Worm (Caenorhabditis elegans) whole organism, midembryonic: Measurements from ENCODE around the gene F07E5.5.
"Not testable (repeated sequence)": the region's sequence is repeated elsewhere in the genome, so short reads cannot be mapped to it uniquely, and the experiment has no call there.

Experiments
- T22C8.4 ChIP-seq: fragments of 200-800 bp; sonication (Bioruptor generic); IDR thresholded peaks from 2 replicates; pipeline ENCODE4 v1.3.6; 2022; ENCODE audit warnings: missing genetic modification characterization, missing compliant biosample characterization
- cog-1 ChIP-seq: sonication (generic microtip); optimal IDR thresholded peaks from 2 replicates; lab custom pipeline; 2016; ENCODE audit warnings: missing genetic modification characterization, missing compliant biosample characterization
- flt-1 ChIP-seq: fragments of 200-800 bp; sonication (Bioruptor generic); IDR thresholded peaks from 2 replicates; pipeline ENCODE4 v1.3.6; 2022; ENCODE audit warnings: missing genetic modification characterization, missing compliant biosample characterization
- klf-2 ChIP-seq: fragments of 200-800 bp; sonication (Bioruptor generic); conservative IDR thresholded peaks from 2 replicates; pipeline ENCODE4 v1.3.6; 2022; ENCODE audit warnings: missing genetic modification reagents, missing genetic modification characterization, missing compliant biosample characterization
- med-1 ChIP-seq: sonication (generic microtip); optimal IDR thresholded peaks from 2 replicates; lab custom pipeline; 2017; ENCODE audit warnings: missing genetic modification characterization, mild to moderate bottlenecking, missing compliant biosample characterization, antibody characterized with exemption, missing genetic modification reagents; ENCODE audit not compliant: insufficient read depth
- ref-1 ChIP-seq: fragments of 200-800 bp; sonication (Bioruptor generic); conservative IDR thresholded peaks from 2 replicates; pipeline ENCODE4 v1.3.6; 2022; ENCODE audit warnings: missing genetic modification reagents, missing genetic modification characterization, missing compliant biosample characterization
- tab-1 ChIP-seq: fragments of 200-800 bp; sonication (Bioruptor generic); IDR thresholded peaks from 2 replicates; pipeline ENCODE4 v1.3.6; 2022; ENCODE audit warnings: missing genetic modification characterization, missing compliant biosample characterization
- ztf-23 ChIP-seq: fragments of 200-800 bp; sonication (Bioruptor generic); IDR thresholded peaks from 2 replicates; pipeline ENCODE4 v1.3.6; 2022; ENCODE audit warnings: missing genetic modification reagents, missing genetic modification characterization, missing compliant biosample characterization
- ztf-29 ChIP-seq: fragments of 200-800 bp; sonication (Bioruptor generic); IDR thresholded peaks from 2 replicates; pipeline ENCODE4 v1.3.6; 2022; ENCODE audit warnings: missing genetic modification reagents, missing genetic modification characterization, missing compliant biosample characterization

F07E5.5 gene

DNA sequence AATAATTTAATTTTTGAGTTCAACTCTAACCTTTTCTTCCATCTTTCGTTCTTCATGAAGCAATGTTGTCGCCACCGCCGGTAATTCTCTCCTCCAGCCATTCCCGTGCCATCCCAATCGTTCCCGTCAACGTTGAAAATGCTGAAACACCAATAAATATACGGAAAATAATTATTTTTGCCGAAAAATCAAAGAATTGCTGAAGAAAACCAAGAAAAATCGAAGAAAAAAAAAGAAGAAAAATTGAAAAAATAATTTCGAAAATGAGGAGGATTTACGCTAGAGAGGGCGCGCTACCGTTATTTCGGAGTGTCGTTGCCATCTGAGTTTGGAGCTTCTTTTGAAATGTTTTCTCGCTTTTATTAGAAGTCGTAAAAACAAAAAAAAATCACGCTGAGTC is 35.4 kb downstream of the F07E5.5 start, which contains the start of gene cya-2:
cya-2 (minus strand) TSS at position 101 of the 400 bp plus-strand sequence.
- not testable (repeated sequence) for TF ChIP-seq ztf-23 (GFP tag; lab: Robert Waterston, UW); tab-1 (GFP tag; lab: Robert Waterston, UW); med-1

DNA sequence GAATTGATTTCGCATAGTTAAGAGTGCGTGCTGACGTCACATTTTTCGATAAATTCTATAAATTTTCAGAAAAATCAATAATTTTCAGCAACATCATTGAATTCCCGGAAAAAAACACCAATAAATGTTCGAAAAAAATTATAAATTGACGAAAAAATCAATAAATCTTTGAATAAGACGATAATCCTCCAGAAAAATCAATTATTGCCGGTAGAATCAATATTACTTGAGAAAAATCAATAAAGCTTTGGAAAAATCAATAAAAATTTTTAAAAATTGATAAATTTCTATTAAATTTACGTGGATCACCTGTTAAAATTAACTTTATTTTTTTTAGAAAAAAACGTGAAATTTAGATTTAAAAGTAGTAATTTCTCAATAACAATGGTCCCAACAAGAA is 45.0 kb downstream of the F07E5.5 start:
- TF ChIP-seq med-1: no peak
- no peak for TF ChIP-seq ztf-23 (GFP tag; lab: Robert Waterston, UW)
- no peak for TF ChIP-seq tab-1 (GFP tag; lab: Robert Waterston, UW)
- no peak for TF ChIP-seq ztf-29 (GFP tag; lab: Robert Waterston, UW)
- peak; percentile 37; the same call in 1 of the 2 replicates for TF ChIP-seq T22C8.4 (GFP tag; lab: Robert Waterston, UW)
- no peak for TF ChIP-seq ref-1 (GFP tag; lab: Robert Waterston, UW)

DNA sequence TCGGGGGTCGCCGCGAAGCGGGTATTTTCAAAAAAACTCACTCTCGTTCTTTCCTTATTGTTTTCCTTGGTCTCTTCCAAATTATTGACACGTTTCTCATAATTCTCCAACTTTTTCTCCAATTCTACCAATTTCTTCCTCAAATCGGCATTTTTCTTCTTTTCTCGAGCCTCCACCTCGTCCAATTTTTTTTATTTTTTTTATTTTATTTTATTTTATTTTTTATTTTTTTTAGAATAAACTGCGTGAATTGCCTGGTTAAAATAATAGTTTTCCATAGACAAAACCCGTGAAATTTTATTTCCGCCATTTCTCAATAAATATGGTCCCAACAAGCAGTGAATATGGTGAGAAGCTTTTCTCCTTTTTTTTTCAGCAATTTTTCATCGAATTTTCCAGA is 46.2 kb downstream of the F07E5.5 start, which contains the start of gene F59H6.15:
F59H6.15 (plus strand) TSS at position 301 of the 400 bp plus-strand sequence.
- TF ChIP-seq ztf-29 (GFP tag; lab: Robert Waterston, UW) (no peak), ztf-23 (GFP tag; lab: Robert Waterston, UW) (no peak), flt-1 (GFP tag; lab: Robert Waterston, UW) (no peak), cog-1 (tag; lab: Kevin White, UChicago) (no peak), tab-1 (GFP tag; lab: Robert Waterston, UW) (no peak), T22C8.4 (GFP tag; lab: Robert Waterston, UW) (no peak), klf-2 (GFP tag; lab: Robert Waterston, UW) (no peak), med-1 (no peak), ref-1 (GFP tag; lab: Robert Waterston, UW) (no peak)

DNA sequence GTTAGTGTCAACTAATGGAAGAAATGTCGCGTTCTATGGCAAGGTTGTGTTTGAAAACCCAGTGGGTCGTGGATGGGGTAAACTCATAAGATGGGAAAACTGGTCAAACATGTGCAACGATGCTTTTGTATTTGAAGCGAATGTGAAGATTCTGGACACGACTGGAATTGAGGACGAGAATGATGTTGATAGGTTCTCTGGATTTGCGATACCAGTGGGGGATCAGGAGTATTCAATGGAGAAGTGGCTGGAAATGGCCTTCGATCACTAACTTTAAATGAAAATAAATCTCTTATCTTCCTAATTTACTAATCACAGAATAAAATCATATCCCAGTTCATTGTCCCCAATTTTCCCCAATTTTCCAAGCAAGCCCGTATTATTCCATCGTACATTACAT is 47.7 kb downstream of the F07E5.5 start:
- TF ChIP-seq med-1 (no peak), T22C8.4 (GFP tag; lab: Robert Waterston, UW) (no peak), ref-1 (GFP tag; lab: Robert Waterston, UW) (no peak), cog-1 (tag; lab: Kevin White, UChicago) (no peak), ztf-23 (GFP tag; lab: Robert Waterston, UW) (no peak), ztf-29 (GFP tag; lab: Robert Waterston, UW) (no peak), flt-1 (GFP tag; lab: Robert Waterston, UW) (no peak), tab-1 (GFP tag; lab: Robert Waterston, UW) (no peak), klf-2 (GFP tag; lab: Robert Waterston, UW) (no peak)
